Worm (Caenorhabditis elegans): ENCODE data around the gene Y17D7B.10.

Y17D7B.10 gene

ce11 chrV:18746937-18747660 is 36.4 kb upstream of the Y17D7B.10 start, which contains the start of gene clec-251:
Gene clec-251, minus strand, starts transcription at chrV:18746987.
- TF ChIP-seq ceh-9 (tag; optimal IDR thresholded peaks at IDR 0.05) (no peak), dve-1 (tag; optimal IDR thresholded peaks at IDR 0.05) (no peak), K09A11.1 (tag; optimal IDR thresholded peaks at IDR 0.05; ENCODE audit: insufficient read depth) (no peak), T23F11.4 (GFP tag; optimal IDR thresholded peaks at IDR 0.05) (no peak), sox-4 (tag; optimal IDR thresholded peaks at IDR 0.05) (no peak), C08G9.2 (tag; optimal IDR thresholded peaks at IDR 0.05) (no peak), syd-9 (tag; optimal IDR thresholded peaks at IDR 0.05) (no peak), npax-4 (tag; optimal IDR thresholded peaks at IDR 0.05) (no peak), pqm-1 (tag; optimal IDR thresholded peaks at IDR 0.05) (no peak), hlh-8 (tag; optimal IDR thresholded peaks at IDR 0.05) (no peak), lin-11 (tag; optimal IDR thresholded peaks at IDR 0.05) (no peak), K02D7.2 (tag; optimal IDR thresholded peaks at IDR 0.05) (no peak), C38D4.7 (GFP tag; optimal IDR thresholded peaks at IDR 0.05) (no peak), F13H6.1 (tag; optimal IDR thresholded peaks at IDR 0.05) (no peak)

ce11 chrV:18748726-18749125 is 34.8 kb upstream of the Y17D7B.10 start, which contains the start of gene clec-252:
Gene clec-252, minus strand, starts transcription at chrV:18748826.
- TF ChIP-seq madf-2 (tag; optimal IDR thresholded peaks at IDR 0.05) (no peak), sox-4 (tag; optimal IDR thresholded peaks at IDR 0.05) (no peak), ahr-1 (tag; optimal IDR thresholded peaks at IDR 0.05) (no peak), ceh-9 (tag; optimal IDR thresholded peaks at IDR 0.05) (no peak), pqm-1 (tag; optimal IDR thresholded peaks at IDR 0.05) (no peak), npax-4 (tag; optimal IDR thresholded peaks at IDR 0.05) (no peak), syd-9 (tag; optimal IDR thresholded peaks at IDR 0.05) (no peak), nfya-1 (tag; optimal IDR thresholded peaks at IDR 0.05) (no peak), unc-55 (GFP tag; optimal IDR thresholded peaks at IDR 0.05) (no peak), odd-2 (tag; optimal IDR thresholded peaks at IDR 0.05) (no peak), C08G9.2 (tag; optimal IDR thresholded peaks at IDR 0.05) (no peak), ceh-19 (GFP tag; optimal IDR thresholded peaks at IDR 0.05) (no peak), mec-3 (tag; optimal IDR thresholded peaks at IDR 0.05; ENCODE audit: borderline replicate concordance) (no peak), pha-4 (tag; optimal IDR thresholded peaks at IDR 0.05) (no peak), ceh-2 (tag; optimal IDR thresholded peaks at IDR 0.05) (no peak), dmd-4 (tag; optimal IDR thresholded peaks at IDR 0.05; ENCODE audit: borderline replicate concordance) (no peak), C38D4.7 (GFP tag; optimal IDR thresholded peaks at IDR 0.05) (no peak), tbx-2 (tag; optimal IDR thresholded peaks at IDR 0.05) (no peak)

- TF ChIP-seq madf-2 (tag; optimal IDR thresholded peaks at IDR 0.05) (no peak), fax-1 (tag; optimal IDR thresholded peaks at IDR 0.05) (no peak), K02D7.2 (tag; optimal IDR thresholded peaks at IDR 0.05) (no peak), odd-2 (tag; optimal IDR thresholded peaks at IDR 0.05) (no peak), pha-4 (tag; optimal IDR thresholded peaks at IDR 0.05) (no peak), syd-9 (tag; optimal IDR thresholded peaks at IDR 0.05) (no peak), lin-11 (tag; optimal IDR thresholded peaks at IDR 0.05) (no peak), hlh-30 (tag; optimal IDR thresholded peaks at IDR 0.05; ENCODE audit: insufficient read depth) (no peak), ets-4 (tag; optimal IDR thresholded peaks at IDR 0.05) (no peak), unc-3 (GFP tag; conservative IDR thresholded peaks at IDR 0.05) (no peak), unc-3 (tag; optimal IDR thresholded peaks at IDR 0.05) (no peak), pag-3 (tag; optimal IDR thresholded peaks at IDR 0.05; ENCODE audit: borderline replicate concordance) (no peak)
These were observed 33.1 kb upstream of the Y17D7B.10 start, which contains the start of the genes F11D11.21 and F11D11.12 for ce11 chrV:18750445-18750844. Gene F11D11.21, minus strand, starts transcription at chrV:18750545. Gene F11D11.12, minus strand, starts transcription at chrV:18750682.

- TF ChIP-seq mec-3 (tag; optimal IDR thresholded peaks at IDR 0.05; ENCODE audit: borderline replicate concordance) (no peak), sdc-2 (tag; optimal IDR thresholded peaks at IDR 0.05) (no peak), pqm-1 (tag; optimal IDR thresholded peaks at IDR 0.05) (no peak), T23F11.4 (GFP tag; optimal IDR thresholded peaks at IDR 0.05) (no peak), dve-1 (tag; optimal IDR thresholded peaks at IDR 0.05) (no peak), ceh-31 (tag; optimal IDR thresholded peaks at IDR 0.05) (no peak), ref-2 (tag; optimal IDR thresholded peaks at IDR 0.05) (no peak), gmeb-2 (tag; optimal IDR thresholded peaks at IDR 0.05) (no peak), pha-4 (tag; optimal IDR thresholded peaks at IDR 0.05) (no peak), nhr-232 (tag; optimal IDR thresholded peaks at IDR 0.05) (no peak), ceh-19 (GFP tag; optimal IDR thresholded peaks at IDR 0.05) (no peak), ceh-45 (GFP tag; IDR thresholded peaks at IDR 0.05) (no peak), ceh-14 (tag; optimal IDR thresholded peaks at IDR 0.05) (no peak), nhr-11 (tag; optimal IDR thresholded peaks at IDR 0.05) (no peak), nfya-1 (tag; optimal IDR thresholded peaks at IDR 0.05) (no peak), ttx-3 (tag; optimal IDR thresholded peaks at IDR 0.05) (no peak)
These were observed 30.5 kb upstream of the Y17D7B.10 start, which contains the start of gene F11D11.6 for ce11 chrV:18753036-18753435. Gene F11D11.6, minus strand, starts transcription at chrV:18753136.
